Worm (Caenorhabditis elegans): ENCODE measurements around the gene H01M10.1.

- no peak for TF ChIP-seq pha-4 (tag; optimal IDR thresholded peaks at IDR 0.05)
- TF ChIP-seq ham-2 (GFP tag; optimal IDR thresholded peaks at IDR 0.05), result no peak
- TF ChIP-seq lin-13 (tag; optimal IDR thresholded peaks at IDR 0.05), result no peak
- TF ChIP-seq unc-62 (GFP tag; optimal IDR thresholded peaks at IDR 0.05), result no peak
- TF ChIP-seq elt-3 (tag; optimal IDR thresholded peaks at IDR 0.05), result no peak
- TF ChIP-seq lsy-2 (tag; optimal IDR thresholded peaks at IDR 0.05), result no peak
- no peak for TF ChIP-seq nhr-12 (tag; optimal IDR thresholded peaks at IDR 0.05)
- no peak for TF ChIP-seq hlh-1 (tag; optimal IDR thresholded peaks at IDR 0.05)
- no peak for TF ChIP-seq nhr-237 (tag; optimal IDR thresholded peaks at IDR 0.05)
- no peak for TF ChIP-seq nhr-76 (tag; optimal IDR thresholded peaks at IDR 0.05)
- TF ChIP-seq sptf-1 (tag; optimal IDR thresholded peaks at IDR 0.05), result no peak
- TF ChIP-seq M03D4.4 (tag; optimal IDR thresholded peaks at IDR 0.05), result no peak
- TF ChIP-seq nhr-2 (tag; optimal IDR thresholded peaks at IDR 0.05), result no peak
- TF ChIP-seq cnd-1 (tag; optimal IDR thresholded peaks at IDR 0.05), result no peak
Observed at ce11 chrX:2550665-2551064, 29.7 kb downstream of the H01M10.1 start.

Measured in whole organism, mixed stage, embryonic.